Fruit fly (Drosophila melanogaster): Measurements from ENCODE around the gene wrm1.

Gene wrm1

dm6 chr3L:7367798-7368678 lies 33.0 kb upstream of the wrm1 start (continued):
- TF ChIP-seq CG42726 (GFP tag; IDR thresholded peaks at IDR 0.05; ENCODE audit: partially characterized antibody) (no peak), CG1529 (GFP tag; optimal IDR thresholded peaks at IDR 0.05) (no peak), CG34376 (GFP tag; optimal IDR thresholded peaks at IDR 0.05) (peak; percentile 80), trh (GFP tag; optimal IDR thresholded peaks at IDR 0.05) (no peak), tgo (GFP tag; IDR thresholded peaks at IDR 0.05) (no peak; the same call in 2 of the 3 replicates), CG1233 (GFP tag; optimal IDR thresholded peaks at IDR 0.05) (no peak), CG18764 (GFP tag; optimal IDR thresholded peaks at IDR 0.05) (no peak), h (optimal IDR thresholded peaks at IDR 0.05) (no peak), CG8924 (tag; optimal IDR thresholded peaks at IDR 0.05) (peak; percentile 42), CG14667 (GFP tag; IDR thresholded peaks at IDR 0.05) (no peak), Spps (tag; optimal IDR thresholded peaks at IDR 0.05) (no peak), pzg (GFP tag; optimal IDR thresholded peaks at IDR 0.05) (peak; percentile 18), CG13123 (GFP tag; optimal IDR thresholded peaks at IDR 0.05) (no peak), CG3995 (GFP tag; optimal IDR thresholded peaks at IDR 0.05) (no peak), fd96Cb (tag; optimal IDR thresholded peaks at IDR 0.05) (peak; percentile 29), pb (GFP tag; optimal IDR thresholded peaks at IDR 0.05) (no peak), tin (GFP tag; optimal IDR thresholded peaks at IDR 0.05) (no peak), Sox102F (GFP tag; optimal IDR thresholded peaks at IDR 0.05) (no peak), Lim3 (GFP tag; IDR thresholded peaks at IDR 0.05) (no peak), ttk (GFP tag; IDR thresholded peaks at IDR 0.05) (no peak; the same call in 1 of the 2 replicates), CG16815 (GFP tag; optimal IDR thresholded peaks at IDR 0.05) (no peak), Vsx1 (GFP tag; optimal IDR thresholded peaks at IDR 0.05) (peak; percentile 95), run (tag; optimal IDR thresholded peaks at IDR 0.05) (no peak), pan (optimal IDR thresholded peaks at IDR 0.05) (no peak), pan (GFP tag; optimal IDR thresholded peaks at IDR 0.05 in 1 of 2, IDR thresholded peaks at IDR 0.05 in 1 of 2) (peak in 1 of 2 experiments; percentile 32), unc-4 (GFP tag; IDR thresholded peaks at IDR 0.05; ENCODE audit: partially characterized antibody) (0 out of 2 replicates have a peak, but pooled peaks have one; percentile 30), Tbp (GFP tag; optimal IDR thresholded peaks at IDR 0.05) (no peak), psq (GFP tag; optimal IDR thresholded peaks at IDR 0.05) (no peak), CG33557 (GFP tag; optimal IDR thresholded peaks at IDR 0.05) (no peak), Hr39 (optimal IDR thresholded peaks at IDR 0.05) (no peak), Bgb (GFP tag; IDR thresholded peaks at IDR 0.05; ENCODE audit: partially characterized antibody) (no peak; the same call in 1 of the 2 replicates), repo (GFP tag; optimal IDR thresholded peaks at IDR 0.05) (peak; percentile 2), Asciz (GFP tag; optimal IDR thresholded peaks at IDR 0.05) (peak; percentile 20), Doc3 (GFP tag; IDR thresholded peaks at IDR 0.05; ENCODE audit: partially characterized antibody) (no peak), Gsc (GFP tag; IDR thresholded peaks at IDR 0.05) (no peak), CG10366 (GFP tag; IDR thresholded peaks at IDR 0.05) (peak; percentile 40; the same call in 1 of the 2 replicates), CG17361 (GFP tag; IDR thresholded peaks at IDR 0.05) (peak; percentile 62; the same call in 1 of the 3 replicates), CG2712 (tag; optimal IDR thresholded peaks at IDR 0.05) (peak; percentile 96), sens-2 (GFP tag; IDR thresholded peaks at IDR 0.05) (0 out of 2 replicates have a peak, but pooled peaks have one; percentile 17), CG15073 (GFP tag; optimal IDR thresholded peaks at IDR 0.05) (no peak), Drgx (GFP tag; IDR thresholded peaks at IDR 0.05) (no peak), ind (GFP tag; optimal IDR thresholded peaks at IDR 0.05) (no peak), ro (GFP tag; IDR thresholded peaks at IDR 0.05) (no peak), cato (GFP tag; optimal IDR thresholded peaks at IDR 0.05; ENCODE audit: borderline replicate concordance) (no peak), CG7556 (GFP tag; optimal IDR thresholded peaks at IDR 0.05) (peak; percentile 22), B-H1 (GFP tag; IDR thresholded peaks at IDR 0.05) (no peak), tup (GFP tag; optimal IDR thresholded peaks at IDR 0.05) (no peak), vvl (GFP tag; IDR thresholded peaks at IDR 0.05) (peak; percentile 49), D19A (tag; optimal IDR thresholded peaks at IDR 0.05) (peak; percentile 7), pros (GFP tag; optimal IDR thresholded peaks at IDR 0.05) (peak; percentile 70)

Measured in whole organism, embryonic.